Fruit fly (Drosophila melanogaster): ENCODE measurements around the gene CG34051.

CG34051 gene

dm6 chr2L:19960930-19961329, at the start of gene CG34051:
CG34051 (minus strand) TSS chr2L:19961030.
- TF ChIP-seq pan (optimal IDR thresholded peaks at IDR 0.05) (no peak), Dll (optimal IDR thresholded peaks at IDR 0.05) (no peak), usp (GFP tag; optimal IDR thresholded peaks at IDR 0.05) (no peak), psq (optimal IDR thresholded peaks at IDR 0.05) (no peak), EcR (GFP tag; optimal IDR thresholded peaks at IDR 0.05) (no peak), CG8478 (optimal IDR thresholded peaks at IDR 0.05) (no peak)

DNA sequence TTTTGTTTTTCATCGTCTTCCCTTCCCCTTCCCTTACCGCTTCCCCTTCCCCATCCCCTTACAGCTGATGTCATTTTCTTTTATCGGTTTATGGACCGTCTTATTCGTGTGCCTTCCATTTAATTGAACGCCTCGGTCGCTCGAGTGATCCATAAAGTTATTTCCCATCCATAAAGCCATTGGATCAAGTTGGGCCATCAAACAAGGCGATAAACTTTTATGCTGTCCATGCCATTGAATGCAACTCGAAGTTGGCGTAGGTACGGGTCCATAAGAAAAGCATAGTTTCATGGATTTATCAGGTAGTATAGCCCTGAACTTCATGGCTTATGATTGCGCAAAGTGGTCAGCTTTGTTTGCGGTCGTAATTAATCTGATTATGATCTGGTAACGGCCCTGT, 44.2 kb upstream of the CG34051 start:
- TF ChIP-seq pan (optimal IDR thresholded peaks at IDR 0.05): no peak
- no peak for TF ChIP-seq usp (GFP tag; optimal IDR thresholded peaks at IDR 0.05)
- TF ChIP-seq EcR (GFP tag; optimal IDR thresholded peaks at IDR 0.05): no peak
- no peak for TF ChIP-seq CG8478 (optimal IDR thresholded peaks at IDR 0.05)
- no peak for TF ChIP-seq psq (optimal IDR thresholded peaks at IDR 0.05)
- TF ChIP-seq Dll (optimal IDR thresholded peaks at IDR 0.05): no peak

dm6 chr2L:20004341-20004740, 43.5 kb upstream of the CG34051 start:
- TF ChIP-seq pan (optimal IDR thresholded peaks at IDR 0.05) (no peak), psq (optimal IDR thresholded peaks at IDR 0.05) (no peak), usp (GFP tag; optimal IDR thresholded peaks at IDR 0.05) (no peak), Dll (optimal IDR thresholded peaks at IDR 0.05) (no peak), EcR (GFP tag; optimal IDR thresholded peaks at IDR 0.05) (no peak), CG8478 (optimal IDR thresholded peaks at IDR 0.05) (no peak)

- TF ChIP-seq EcR (GFP tag; optimal IDR thresholded peaks at IDR 0.05) (no peak), psq (optimal IDR thresholded peaks at IDR 0.05) (no peak), Dll (optimal IDR thresholded peaks at IDR 0.05) (no peak), usp (GFP tag; optimal IDR thresholded peaks at IDR 0.05) (no peak), pan (optimal IDR thresholded peaks at IDR 0.05) (no peak), CG8478 (optimal IDR thresholded peaks at IDR 0.05) (no peak)
These were observed 41.3 kb upstream of the CG34051 start for dm6 chr2L:20002086-20002485.

DNA sequence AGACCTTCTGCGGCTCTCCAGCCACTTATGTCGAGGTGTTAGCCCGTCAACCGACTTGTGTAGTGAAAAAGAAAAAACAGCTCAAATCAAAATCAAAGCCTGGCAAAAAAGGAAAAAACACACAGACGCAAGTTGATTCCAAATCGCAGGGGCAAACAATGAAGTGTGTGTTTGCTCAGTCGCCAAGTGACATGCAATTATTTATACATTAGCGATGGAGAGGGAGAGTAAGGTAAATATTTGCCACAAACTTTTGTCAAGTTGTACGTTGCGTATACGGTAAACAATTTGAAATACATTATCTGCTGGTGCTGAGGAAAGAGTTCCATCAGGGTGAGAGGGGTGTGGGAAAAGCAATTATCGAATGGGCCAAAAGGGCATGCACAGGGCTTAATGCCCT, 37.3 kb upstream of the CG34051 start:
- TF ChIP-seq usp (GFP tag; optimal IDR thresholded peaks at IDR 0.05): no peak
- no peak for TF ChIP-seq pan (optimal IDR thresholded peaks at IDR 0.05)

DNA sequence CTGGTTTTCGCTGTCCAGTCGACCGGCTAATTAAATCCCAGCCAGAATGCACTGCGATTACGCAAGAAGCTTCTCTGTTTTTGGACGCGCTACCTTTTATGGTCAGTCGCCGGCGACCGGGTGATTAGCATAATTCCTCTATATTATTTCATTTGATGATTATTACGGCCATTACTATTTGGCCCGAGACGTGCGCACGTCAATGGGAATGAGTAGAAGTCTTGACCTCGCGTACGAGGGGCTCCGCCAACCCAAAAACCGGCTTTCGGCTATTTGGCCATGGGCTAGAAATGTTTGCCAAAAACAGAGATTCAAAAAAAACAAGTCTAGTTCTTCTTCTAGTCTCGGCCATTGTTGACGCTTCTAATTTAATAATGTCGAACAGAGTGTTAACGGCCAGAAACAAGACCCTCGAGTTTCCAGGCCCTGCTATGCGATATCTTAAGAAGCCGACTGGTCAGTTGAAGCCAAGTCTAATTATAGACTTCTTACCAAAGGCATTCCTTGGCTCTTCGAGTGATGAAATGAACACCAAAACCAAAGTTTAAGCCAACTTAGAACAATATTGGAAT, 31.7 kb upstream of the CG34051 start:
- TF ChIP-seq pan (optimal IDR thresholded peaks at IDR 0.05): no peak
- no peak for TF ChIP-seq psq (optimal IDR thresholded peaks at IDR 0.05)
- no peak for TF ChIP-seq EcR (GFP tag; optimal IDR thresholded peaks at IDR 0.05)
- TF ChIP-seq usp (GFP tag; optimal IDR thresholded peaks at IDR 0.05): no peak
- no peak for TF ChIP-seq Dll (optimal IDR thresholded peaks at IDR 0.05)
- no peak for TF ChIP-seq CG8478 (optimal IDR thresholded peaks at IDR 0.05)

DNA sequence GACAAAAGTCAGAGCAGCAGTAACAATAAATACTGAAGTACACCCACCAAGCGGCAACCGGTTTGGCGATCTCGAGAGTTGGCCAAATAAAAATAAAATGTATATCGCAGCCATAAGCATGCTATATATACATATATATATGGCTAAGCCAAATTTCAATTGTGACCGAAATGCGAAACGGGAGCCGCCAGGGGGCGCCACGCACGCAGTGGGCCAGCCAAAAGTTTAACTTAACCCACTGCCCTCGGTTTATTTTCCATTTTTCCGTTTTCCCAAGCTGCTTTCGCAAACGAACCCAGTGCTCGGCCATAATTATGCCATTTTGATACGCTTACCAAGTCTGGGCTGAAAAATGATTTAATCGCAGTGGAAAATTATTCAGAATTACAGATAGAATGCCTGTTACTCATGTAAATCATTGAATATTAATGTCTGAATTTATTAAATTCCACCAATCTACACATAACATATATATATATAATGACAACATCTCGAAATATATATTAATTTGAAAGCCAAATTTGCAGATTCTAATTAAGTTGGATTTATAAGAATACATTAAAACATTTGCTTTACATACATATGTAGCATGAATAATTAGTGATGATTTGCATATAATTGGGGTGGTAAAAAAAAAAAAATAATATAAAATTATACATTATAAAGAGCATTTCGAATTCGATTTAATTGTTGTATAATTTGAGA, 29.0 kb upstream of the CG34051 start:
- TF ChIP-seq CG8478 (optimal IDR thresholded peaks at IDR 0.05) (no peak), Dll (optimal IDR thresholded peaks at IDR 0.05) (no peak), psq (optimal IDR thresholded peaks at IDR 0.05) (no peak), pan (optimal IDR thresholded peaks at IDR 0.05) (no peak), EcR (GFP tag; optimal IDR thresholded peaks at IDR 0.05) (no peak), usp (GFP tag; optimal IDR thresholded peaks at IDR 0.05) (no peak)

- TF ChIP-seq pan (optimal IDR thresholded peaks at IDR 0.05): no peak
These were observed 27.2 kb upstream of the CG34051 start for dm6 chr2L:19987875-19988665.

DNA sequence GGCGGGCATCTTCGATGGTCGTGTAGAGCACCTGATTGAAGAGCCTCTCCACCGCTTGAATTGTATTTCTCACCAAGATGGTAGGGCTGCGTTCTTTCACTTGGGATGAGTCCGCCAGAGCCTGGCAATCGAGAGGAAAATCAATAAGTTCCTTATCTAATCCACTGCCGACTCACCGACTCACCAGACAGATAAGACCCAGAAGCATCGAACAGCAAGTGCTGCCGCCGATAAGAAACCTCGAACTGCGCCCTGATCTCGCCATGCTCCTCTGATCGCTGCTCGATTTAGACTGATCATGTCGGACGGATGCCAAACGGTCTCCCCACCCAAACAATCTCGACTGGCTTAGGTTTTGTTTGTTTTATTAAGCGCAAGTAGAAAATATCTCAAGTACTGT, 6.6 kb upstream of the CG34051 start, which contains the start of gene Hf:
TSS of gene Hf (minus strand) at position 296 of the 400 bp plus-strand sequence.
- TF ChIP-seq Dll (optimal IDR thresholded peaks at IDR 0.05) (no peak), CG8478 (optimal IDR thresholded peaks at IDR 0.05) (no peak), EcR (GFP tag; optimal IDR thresholded peaks at IDR 0.05) (no peak)

DNA sequence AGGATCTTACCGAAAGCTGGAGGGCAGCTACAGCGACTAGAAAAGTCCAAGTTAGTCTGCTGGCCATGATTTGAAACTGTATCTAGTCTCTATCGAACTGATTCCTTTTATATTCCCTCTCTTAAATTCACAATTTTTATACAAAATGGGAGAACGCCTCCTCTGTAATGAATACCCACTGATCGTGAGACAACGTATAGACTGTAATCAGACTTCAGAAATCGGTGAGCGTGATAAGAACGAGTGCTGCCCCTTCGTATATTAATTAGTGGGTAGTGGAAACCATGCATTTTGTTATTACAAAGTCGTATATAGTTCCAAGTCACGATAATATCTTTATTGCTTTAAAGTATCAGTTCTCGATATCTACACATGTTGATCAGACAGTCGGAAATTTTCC, 5.6 kb upstream of the CG34051 start, which contains the start of gene OS9:
TSS of gene OS9 (minus strand) at position 101 of the 400 bp plus-strand sequence.
- TF ChIP-seq EcR (GFP tag; optimal IDR thresholded peaks at IDR 0.05) (no peak), CG8478 (optimal IDR thresholded peaks at IDR 0.05) (no peak), psq (optimal IDR thresholded peaks at IDR 0.05) (no peak), usp (GFP tag; optimal IDR thresholded peaks at IDR 0.05) (no peak)

dm6 chr2L:19963836-19964235, 3.0 kb upstream of the CG34051 start, which contains the start of gene CG10680:
CG10680 (plus strand) TSS chr2L:19964136.
- no peak for TF ChIP-seq pan (optimal IDR thresholded peaks at IDR 0.05)
- no peak for TF ChIP-seq psq (optimal IDR thresholded peaks at IDR 0.05)
- TF ChIP-seq CG8478 (optimal IDR thresholded peaks at IDR 0.05): no peak
- TF ChIP-seq Dll (optimal IDR thresholded peaks at IDR 0.05): no peak
- no peak for TF ChIP-seq usp (GFP tag; optimal IDR thresholded peaks at IDR 0.05)
- TF ChIP-seq EcR (GFP tag; optimal IDR thresholded peaks at IDR 0.05): no peak

dm6 chr2L:19962252-19962729, 1.5 kb upstream of the CG34051 start, which contains the start of the genes CG13965 and CG16772:
CG13965 (minus strand) TSS chr2L:19962352.
CG16772 (plus strand) TSS chr2L:19962679.
- TF ChIP-seq EcR (GFP tag; optimal IDR thresholded peaks at IDR 0.05) (no peak), usp (GFP tag; optimal IDR thresholded peaks at IDR 0.05) (no peak)
